Worm (Caenorhabditis elegans) whole organism, young adult: Measurements from ENCODE around the gene sto-6.

Experiments used
- C06A6.2 ChIP-seq: fragments of 200-800 bp; sonication (Bioruptor generic); conservative IDR thresholded peaks from 2 replicates; pipeline ENCODE4 v1.3.6; 2022; ENCODE audit warnings: missing genetic modification characterization, missing compliant biosample characterization
- C17E4.6 ChIP-seq: fragments of 200-800 bp; sonication (Bioruptor generic); IDR thresholded peaks from 2 replicates; pipeline ENCODE4 v1.3.6; 2022; ENCODE audit warnings: missing genetic modification reagents, missing genetic modification characterization, missing compliant biosample characterization
- D2030.7 ChIP-seq: fragments of 200-800 bp; sonication (Bioruptor generic); IDR thresholded peaks from 2 replicates; pipeline ENCODE4 v1.3.6; 2022; ENCODE audit warnings: missing genetic modification reagents, missing genetic modification characterization, missing compliant biosample characterization
- F10E7.11 ChIP-seq: sonication (generic microtip); optimal IDR thresholded peaks from 2 replicates; lab custom pipeline; 2017; ENCODE audit warnings: mild to moderate bottlenecking, missing genetic modification characterization, moderate library complexity, missing compliant biosample characterization
- F52B5.7 ChIP-seq: sonication (generic microtip); optimal IDR thresholded peaks from 2 replicates; lab custom pipeline; 2016; ENCODE audit warnings: mild to moderate bottlenecking, missing genetic modification characterization, missing compliant biosample characterization
- F57C9.4 ChIP-seq: sonication (generic microtip); optimal IDR thresholded peaks from 2 replicates; lab custom pipeline; 2017; ENCODE audit warnings: mild to moderate bottlenecking, missing genetic modification characterization, missing compliant biosample characterization
- K11D2.4 ChIP-seq: fragments of 200-800 bp; sonication (Bioruptor generic); IDR thresholded peaks from 2 replicates; pipeline ENCODE4 v1.3.6; 2022; ENCODE audit warnings: missing genetic modification reagents, missing genetic modification characterization, missing compliant biosample characterization
- Y53F4B.3 ChIP-seq: fragments of 200-800 bp; sonication (Bioruptor generic); IDR thresholded peaks from 2 replicates; pipeline ENCODE4 v1.3.6; 2022; ENCODE audit warnings: missing genetic modification reagents, missing genetic modification characterization, missing compliant biosample characterization
- Y53G8AR.9 ChIP-seq: fragments of 200-800 bp; sonication (Bioruptor generic); conservative IDR thresholded peaks from 2 replicates; pipeline ENCODE4 v1.3.6; 2022; ENCODE audit warnings: missing genetic modification reagents, missing genetic modification characterization, missing compliant biosample characterization
- Y56A3A.18 ChIP-seq: fragments of 200-800 bp; sonication (Bioruptor generic); IDR thresholded peaks from 2 replicates; pipeline ENCODE4 v1.3.6; 2022; ENCODE audit warnings: missing genetic modification reagents, missing genetic modification characterization, missing compliant biosample characterization
- Y67H2A.10 ChIP-seq: fragments of 200-800 bp; sonication (Bioruptor generic); conservative IDR thresholded peaks from 2 replicates; pipeline ENCODE4 v1.3.6; 2022; ENCODE audit warnings: missing genetic modification reagents, missing genetic modification characterization, missing compliant biosample characterization
- Y95B8A.8 ChIP-seq: fragments of 200-800 bp; sonication (Bioruptor generic); IDR thresholded peaks from 2 replicates; pipeline ENCODE4 v1.3.6; 2022; ENCODE audit warnings: missing genetic modification reagents, missing genetic modification characterization, missing compliant biosample characterization
- ZK185.1 ChIP-seq: sonication (generic microtip); optimal IDR thresholded peaks from 2 replicates; lab custom pipeline; 2016; ENCODE audit warnings: mild to moderate bottlenecking, missing genetic modification characterization, missing compliant biosample characterization; ENCODE audit not compliant: poor library complexity, severe bottlenecking
- akir-1 ChIP-seq: fragments of 200-800 bp; sonication (Bioruptor generic); optimal IDR thresholded peaks from 2 replicates; lab custom pipeline; 2018; ENCODE audit warnings: mild to moderate bottlenecking, missing genetic modification characterization, moderate library complexity, missing compliant biosample characterization
- athp-1 ChIP-seq: sonication (generic microtip); optimal IDR thresholded peaks from 2 replicates; lab custom pipeline; 2017; ENCODE audit warnings: mild to moderate bottlenecking, missing genetic modification characterization, missing compliant biosample characterization
- attf-3 ChIP-seq: fragments of 200-800 bp; sonication (Bioruptor generic); conservative IDR thresholded peaks from 2 replicates; pipeline ENCODE4 v1.3.6; 2022; ENCODE audit warnings: missing genetic modification reagents, missing genetic modification characterization, missing compliant biosample characterization
- ceh-79 ChIP-seq: sonication (generic microtip); optimal IDR thresholded peaks from 2 replicates; lab custom pipeline; 2017; ENCODE audit warnings: mild to moderate bottlenecking, missing genetic modification characterization, missing compliant biosample characterization
- chd-7 ChIP-seq: sonication (generic microtip); optimal IDR thresholded peaks from 2 replicates; lab custom pipeline; 2016; ENCODE audit warnings: mild to moderate bottlenecking, missing genetic modification characterization, moderate library complexity, missing compliant biosample characterization
- dox-1 ChIP-seq: fragments of 200-800 bp; sonication (Bioruptor generic); IDR thresholded peaks from 2 replicates; pipeline ENCODE4 v1.3.6; 2022; ENCODE audit warnings: missing genetic modification reagents, missing genetic modification characterization, missing compliant biosample characterization
- dpff-1 ChIP-seq: sonication (generic microtip); optimal IDR thresholded peaks from 2 replicates; lab custom pipeline; 2017; ENCODE audit warnings: mild to moderate bottlenecking, missing genetic modification characterization, missing compliant biosample characterization
- ekl-4 ChIP-seq: fragments of 200-800 bp; sonication (Bioruptor generic); IDR thresholded peaks from 2 replicates; pipeline ENCODE4 v1.3.6; 2022; ENCODE audit warnings: missing genetic modification reagents, missing genetic modification characterization, missing compliant biosample characterization
- ets-4 ChIP-seq: fragments of 200-800 bp; sonication (Bioruptor generic); optimal IDR thresholded peaks from 2 replicates; lab custom pipeline; 2018; ENCODE audit warnings: mild to moderate bottlenecking, missing genetic modification characterization, missing compliant biosample characterization
- fkh-3 ChIP-seq: sonication (generic microtip); optimal IDR thresholded peaks from 2 replicates; lab custom pipeline; 2016; ENCODE audit warnings: mild to moderate bottlenecking, missing genetic modification characterization, missing compliant biosample characterization
- him-1 ChIP-seq: sonication (generic microtip); optimal IDR thresholded peaks from 2 replicates; lab custom pipeline; 2016; ENCODE audit warnings: missing genotype, missing genetic modification reagents, missing genetic modification characterization, missing compliant biosample characterization
- hlh-26 ChIP-seq: fragments of 200-800 bp; sonication (Bioruptor generic); conservative IDR thresholded peaks from 2 replicates; pipeline ENCODE4 v1.3.6; 2022; ENCODE audit warnings: missing genetic modification reagents, missing genetic modification characterization, missing compliant biosample characterization
- hrde-1 ChIP-seq: sonication (generic microtip); optimal IDR thresholded peaks from 2 replicates; lab custom pipeline; 2016; ENCODE audit warnings: missing genetic modification characterization, mild to moderate bottlenecking, missing compliant biosample characterization, moderate library complexity, missing genotype, missing genetic modification reagents, borderline replicate concordance
- hsf-1 ChIP-seq: fragments of 200-800 bp; sonication (Bioruptor generic); IDR thresholded peaks from 2 replicates; pipeline ENCODE4 v1.3.6; 2022; ENCODE audit warnings: missing genetic modification reagents, missing genetic modification characterization, missing compliant biosample characterization
- lag-1 ChIP-seq: fragments of 200-800 bp; sonication (Bioruptor generic); IDR thresholded peaks from 2 replicates; pipeline ENCODE4 v1.3.6; 2022; ENCODE audit warnings: missing genetic modification reagents, missing genetic modification characterization, missing compliant biosample characterization
- lin-40 ChIP-seq: sonication (generic microtip); optimal IDR thresholded peaks from 2 replicates; lab custom pipeline; 2016; ENCODE audit warnings: missing genetic modification characterization, mild to moderate bottlenecking, missing compliant biosample characterization, missing genotype, missing genetic modification reagents
- lin-54 ChIP-seq: fragments of 200-800 bp; sonication (Bioruptor generic); optimal IDR thresholded peaks from 2 replicates; lab custom pipeline; 2018; ENCODE audit warnings: mild to moderate bottlenecking, missing genetic modification characterization, missing compliant biosample characterization
- lir-1 ChIP-seq: fragments of 200-800 bp; sonication (Bioruptor generic); conservative IDR thresholded peaks from 2 replicates; pipeline ENCODE4 v1.3.6; 2022; ENCODE audit warnings: missing genetic modification reagents, missing genetic modification characterization, missing compliant biosample characterization
- lsl-1 ChIP-seq: fragments of 200-800 bp; sonication (Bioruptor generic); optimal IDR thresholded peaks from 2 replicates; lab custom pipeline; 2018; ENCODE audit warnings: mild to moderate bottlenecking, missing genetic modification characterization, moderate library complexity, missing compliant biosample characterization
- lsy-27 ChIP-seq: sonication (generic microtip); optimal IDR thresholded peaks from 2 replicates; lab custom pipeline; 2017; ENCODE audit warnings: missing genetic modification characterization, mild to moderate bottlenecking, missing compliant biosample characterization, antibody characterized with exemption, missing genotype, borderline replicate concordance; ENCODE audit not compliant: insufficient read depth
- madf-6 ChIP-seq: fragments of 200-800 bp; sonication (Bioruptor generic); IDR thresholded peaks from 2 replicates; pipeline ENCODE4 v1.3.6; 2022; ENCODE audit warnings: missing genetic modification reagents, missing genetic modification characterization, missing compliant biosample characterization
- mcd-1 ChIP-seq: fragments of 200-800 bp; sonication (Bioruptor generic); IDR thresholded peaks from 2 replicates; pipeline ENCODE4 v1.3.6; 2022; ENCODE audit warnings: missing genetic modification reagents, missing genetic modification characterization, missing compliant biosample characterization
- nfya-2 ChIP-seq: fragments of 200-800 bp; sonication (Bioruptor generic); IDR thresholded peaks from 2 replicates; pipeline ENCODE4 v1.3.6; 2022; ENCODE audit warnings: missing genetic modification reagents, missing genetic modification characterization, missing compliant biosample characterization
- nfyb-1 ChIP-seq: fragments of 200-800 bp; sonication (Bioruptor generic); IDR thresholded peaks from 2 replicates; pipeline ENCODE4 v1.3.6; 2022; ENCODE audit warnings: missing genetic modification reagents, missing genetic modification characterization, missing compliant biosample characterization
- nhr-80 ChIP-seq: sonication (generic microtip); optimal IDR thresholded peaks from 2 replicates; lab custom pipeline; 2016; ENCODE audit warnings: missing genetic modification characterization, missing compliant biosample characterization
- pbrm-1 ChIP-seq: fragments of 200-800 bp; sonication (Bioruptor generic); IDR thresholded peaks from 2 replicates; pipeline ENCODE4 v1.3.6; 2022; ENCODE audit warnings: missing genetic modification reagents, missing genetic modification characterization, missing compliant biosample characterization
- pha-4 ChIP-seq: fragments of 150-350 bp; sonication (generic microtip); optimal IDR thresholded peaks from 2 replicates; lab custom pipeline; 2014; ENCODE audit warnings: missing biosample characterization, missing genetic modification reagents, missing genetic modification characterization
- rec-8 ChIP-seq, 2 experiments: sonication (generic microtip); optimal IDR thresholded peaks; 2 replicates each; lab custom pipeline; 2016; ENCODE audit warnings: mild to moderate bottlenecking in 2 of 2, missing genetic modification characterization in 2 of 2, missing genetic modification reagents in 2 of 2, missing genotype in 2 of 2, missing biosample characterization in 1 of 2, missing compliant biosample characterization in 1 of 2, moderate library complexity in 1 of 2
- rpc-1 ChIP-seq, 2 experiments: fragments of 150-350 bp in 1 of 2; sonication (generic microtip) in 1 of 2; optimal IDR thresholded peaks; 2 replicates each; lab custom pipeline; 2014 to 2018; ENCODE audit warnings: missing biosample characterization in 1 of 2, missing genetic modification characterization in 1 of 2, missing genetic modification reagents in 1 of 2, missing genotype in 1 of 2
- snpc-1.3 ChIP-seq: sonication (generic microtip); optimal IDR thresholded peaks from 2 replicates; lab custom pipeline; 2017; ENCODE audit warnings: missing genetic modification characterization, mild to moderate bottlenecking, missing compliant biosample characterization, antibody characterized with exemption, moderate library complexity, missing genotype, missing genetic modification reagents; ENCODE audit not compliant: insufficient read depth
- snpc-4 ChIP-seq, 5 experiments: fragments of 150-350 bp in 1 of 5; sonication (generic microtip) in 4 of 5; optimal IDR thresholded peaks; 2 replicates each; lab custom pipeline; 2014 to 2018; ENCODE audit warnings: missing genetic modification characterization in 5 of 5, missing biosample characterization in 3 of 5, antibody characterized with exemption in 2 of 5, mild to moderate bottlenecking in 2 of 5, missing compliant biosample characterization in 2 of 5, missing genotype in 2 of 5, moderate library complexity in 2 of 5, missing genetic modification reagents in 1 of 5
- unc-130 ChIP-seq: sonication (generic microtip); optimal IDR thresholded peaks from 2 replicates; lab custom pipeline; 2016; ENCODE audit warnings: missing genetic modification reagents, missing genetic modification characterization, missing compliant biosample characterization
- ztf-28 ChIP-seq: fragments of 200-800 bp; sonication (Bioruptor generic); IDR thresholded peaks from 2 replicates; pipeline ENCODE4 v1.3.6; 2022; ENCODE audit warnings: missing genetic modification reagents, missing genetic modification characterization, missing compliant biosample characterization

Gene sto-6

ce11 chrX:11645517-11645916 lies 13.3 kb downstream of the sto-6 start (continued):
- TF ChIP-seq unc-130 (GFP tag; lab: Kevin White, UChicago) (peak; percentile 11), lir-1 (GFP tag; lab: Robert Waterston, UW) (peak; percentile 73), fkh-3 (tag; lab: Kevin White, UChicago) (no peak), Y53F4B.3 (GFP tag; lab: Robert Waterston, UW) (no peak), nhr-80 (tag; lab: Kevin White, UChicago) (peak; percentile 28), ets-4 (no peak), lin-54 (GFP tag; lab: Kevin White, UChicago) (no peak), lsy-27 (tag; lab: Kevin White, UChicago) (no peak), lag-1 (GFP tag; lab: Robert Waterston, UW) (no peak), akir-1 (GFP tag; lab: Kevin White, UChicago) (no peak), ceh-79 (tag; lab: Kevin White, UChicago) (no peak), nfyb-1 (GFP tag; lab: Robert Waterston, UW) (peak; percentile 54; the same call in 1 of the 2 replicates), nfya-2 (GFP tag; lab: Robert Waterston, UW) (no peak), F57C9.4 (no peak), mcd-1 (GFP tag; lab: Robert Waterston, UW) (no peak; the same call in 1 of the 2 replicates), pha-4 (no peak), D2030.7 (GFP tag; lab: Robert Waterston, UW) (peak; percentile 60; the same call in 1 of the 2 replicates), F52B5.7 (tag; lab: Kevin White, UChicago) (no peak), lin-40 (tag; lab: Kevin White, UChicago) (peak; percentile 47), Y95B8A.8 (0 out of 2 replicates have a peak, but pooled peaks have one; percentile 28), chd-7 (peak; percentile 0), K11D2.4 (GFP tag; lab: Robert Waterston, UW) (0 out of 2 replicates have a peak, but pooled peaks have one; percentile 45), madf-6 (GFP tag; lab: Robert Waterston, UW) (peak; percentile 10; the same call in 1 of the 2 replicates), C17E4.6 (no peak), F10E7.11 (tag; lab: Kevin White, UChicago) (no peak), hrde-1 (tag; lab: Kevin White, UChicago) (peak; percentile 9), Y67H2A.10 (GFP tag; lab: Robert Waterston, UW) (0 out of 2 replicates have a peak, but pooled peaks have one; percentile 41), rpc-1 (optimal IDR thresholded peaks at IDR 0.05; lab: Kevin White, UChicago) (peak; percentile 85), rpc-1 (tag; optimal IDR thresholded peaks at IDR 0.05; lab: Kevin White, UChicago) (peak; percentile 92), attf-3 (GFP tag; lab: Robert Waterston, UW) (no peak), ZK185.1 (tag; lab: Kevin White, UChicago) (peak; percentile 75), ekl-4 (GFP tag; lab: Robert Waterston, UW) (no peak), Y53G8AR.9 (0 out of 2 replicates have a peak, but pooled peaks have one; percentile 28), C06A6.2 (GFP tag; lab: Robert Waterston, UW) (no peak), Y56A3A.18 (GFP tag; lab: Robert Waterston, UW) (peak; percentile 63; the same call in 1 of the 2 replicates), hlh-26 (GFP tag; lab: Robert Waterston, UW) (no peak), him-1 (peak; percentile 82), dpff-1 (tag; lab: Kevin White, UChicago) (peak; percentile 8), snpc-1.3 (tag; lab: Kevin White, UChicago) (peak; percentile 49), pbrm-1 (GFP tag; lab: Robert Waterston, UW) (peak; percentile 70), hsf-1 (GFP tag; lab: Robert Waterston, UW) (no peak), rec-8 (tag; optimal IDR thresholded peaks at IDR 0.05; lab: Kevin White, UChicago) (peak in 1 of 2 experiments; percentile 87), snpc-4 (GFP tag; optimal IDR thresholded peaks at IDR 0.05; lab: Kevin White, UChicago) (peak; percentile 57), snpc-4 (tag; optimal IDR thresholded peaks at IDR 0.05; lab: Kevin White, UChicago) (peak in 2 of 4 experiments; percentile 27 to 59), lsl-1 (GFP tag; lab: Kevin White, UChicago) (no peak), athp-1 (peak; percentile 4), ztf-28 (GFP tag; lab: Robert Waterston, UW) (no peak), dox-1 (GFP tag; lab: Robert Waterston, UW) (peak; percentile 57; the same call in 1 of the 2 replicates)
